Fruit fly (Drosophila melanogaster): ENCODE data around the gene CG15021.

Gene CG15021

DNA sequence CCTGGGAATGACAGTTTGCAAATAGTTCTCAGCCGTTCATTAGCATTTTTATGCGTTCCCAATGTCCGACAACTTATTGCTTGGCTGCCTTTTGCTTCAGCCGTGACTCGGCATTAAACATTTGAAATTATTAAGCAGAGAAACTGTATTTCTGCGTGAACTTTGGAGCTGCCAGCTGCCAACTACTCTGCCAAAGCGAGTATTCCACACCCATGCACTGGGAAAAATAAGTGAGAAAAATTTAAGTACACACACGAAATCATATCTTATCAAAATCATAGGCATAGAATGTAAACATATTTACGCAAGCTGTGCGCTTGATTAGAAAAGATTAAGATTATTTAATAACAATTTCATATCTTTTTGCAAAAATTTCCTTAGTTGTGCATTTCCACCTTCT is 23.5 kb upstream of the CG15021 start (continued):
- TF ChIP-seq Dll (GFP tag; IDR thresholded peaks at IDR 0.05; ENCODE audit: partially characterized antibody) = no peak
- TF ChIP-seq Ravus (GFP tag; IDR thresholded peaks at IDR 0.05) = peak; percentile 20
- peak; percentile 26 for TF ChIP-seq Chrac-16 (GFP tag; optimal IDR thresholded peaks at IDR 0.05)
- TF ChIP-seq rib (GFP tag; IDR thresholded peaks at IDR 0.05) = 0 out of 2 replicates have a peak, but pooled peaks have one; percentile 11
- TF ChIP-seq CG7372 (GFP tag; IDR thresholded peaks at IDR 0.05) = peak; percentile 59; the same call in 1 of the 2 replicates
- TF ChIP-seq CG2889 (GFP tag; IDR thresholded peaks at IDR 0.05) = 0 out of 3 replicates have a peak, but pooled peaks have one; percentile 37
- no peak for TF ChIP-seq abd-A (tag; optimal IDR thresholded peaks at IDR 0.05)
- no peak for TF ChIP-seq Atf3 (GFP tag; optimal IDR thresholded peaks at IDR 0.05)
- TF ChIP-seq CG1603 (tag; optimal IDR thresholded peaks at IDR 0.05) = peak; percentile 38
- no peak for TF ChIP-seq CG6765 (GFP tag; optimal IDR thresholded peaks at IDR 0.05)
- TF ChIP-seq CG13775 (GFP tag; optimal IDR thresholded peaks at IDR 0.05) = peak; percentile 34
- peak; percentile 49; the same call in 1 of the 2 replicates for TF ChIP-seq CG31224 (GFP tag; IDR thresholded peaks at IDR 0.05)
- TF ChIP-seq CG9215 (GFP tag; IDR thresholded peaks at IDR 0.05) = peak; percentile 39; the same call in 1 of the 2 replicates
- no peak for TF ChIP-seq onecut (GFP tag; IDR thresholded peaks at IDR 0.05)
- 0 out of 2 replicates have a peak, but pooled peaks have one; percentile 6 for TF ChIP-seq Gsc (GFP tag; IDR thresholded peaks at IDR 0.05)
- TF ChIP-seq CG6654 (GFP tag; optimal IDR thresholded peaks at IDR 0.05) = no peak
- TF ChIP-seq tio (GFP tag; optimal IDR thresholded peaks at IDR 0.05) = peak; percentile 43
- no peak for TF ChIP-seq bbx (GFP tag; IDR thresholded peaks at IDR 0.05; ENCODE audit: partially characterized antibody)
- no peak for TF ChIP-seq da (GFP tag; optimal IDR thresholded peaks at IDR 0.05)
- no peak for TF ChIP-seq CG13424 (tag; optimal IDR thresholded peaks at IDR 0.05)
- peak; percentile 60 for TF ChIP-seq gem (tag; optimal IDR thresholded peaks at IDR 0.05)
- peak; percentile 9 for TF ChIP-seq CG8924 (tag; optimal IDR thresholded peaks at IDR 0.05)
- no peak for TF ChIP-seq CkIIα-i1 (GFP tag; IDR thresholded peaks at IDR 0.05)
- no peak for TF ChIP-seq CG12299 (tag; optimal IDR thresholded peaks at IDR 0.05)
- peak; percentile 70 for TF ChIP-seq NFAT (GFP tag; IDR thresholded peaks at IDR 0.05)
- TF ChIP-seq ro (GFP tag; IDR thresholded peaks at IDR 0.05) = no peak
- no peak for TF ChIP-seq eyg (GFP tag; optimal IDR thresholded peaks at IDR 0.05)
- peak; percentile 14 for TF ChIP-seq phol (tag; optimal IDR thresholded peaks at IDR 0.05)
- TF ChIP-seq so (GFP tag; IDR thresholded peaks at IDR 0.05) = peak; percentile 51; the same call in 1 of the 3 replicates
- peak; percentile 27 for TF ChIP-seq CG9727 (GFP tag; optimal IDR thresholded peaks at IDR 0.05)
- peak; percentile 59 for TF ChIP-seq gro (GFP tag; optimal IDR thresholded peaks at IDR 0.05)
- peak; percentile 64; the same call in 2 of the 3 replicates for TF ChIP-seq Dbx (GFP tag; IDR thresholded peaks at IDR 0.05)
- no peak for TF ChIP-seq CG7556 (GFP tag; optimal IDR thresholded peaks at IDR 0.05)
- no peak for TF ChIP-seq chn (GFP tag; optimal IDR thresholded peaks at IDR 0.05)
- TF ChIP-seq CG18599 (GFP tag; optimal IDR thresholded peaks at IDR 0.05) = no peak
- no peak for TF ChIP-seq kay (GFP tag; optimal IDR thresholded peaks at IDR 0.05)
- TF ChIP-seq vvl (GFP tag; IDR thresholded peaks at IDR 0.05) = peak; percentile 63; the same call in 1 of the 2 replicates
- peak; percentile 31 for TF ChIP-seq fu2 (GFP tag; optimal IDR thresholded peaks at IDR 0.05)
- no peak for TF ChIP-seq Blimp-1 (GFP tag; optimal IDR thresholded peaks at IDR 0.05)
- no peak for TF ChIP-seq run (tag; optimal IDR thresholded peaks at IDR 0.05)
- TF ChIP-seq Fer1 (GFP tag; optimal IDR thresholded peaks at IDR 0.05) = no peak
- 0 out of 2 replicates have a peak, but pooled peaks have one; percentile 25 for TF ChIP-seq ssp (GFP tag; IDR thresholded peaks at IDR 0.05)
- peak; percentile 43 for TF ChIP-seq Meics (GFP tag; optimal IDR thresholded peaks at IDR 0.05)
- peak; percentile 54; the same call in 1 of the 2 replicates for TF ChIP-seq E2f1 (GFP tag; IDR thresholded peaks at IDR 0.05)
- TF ChIP-seq YL-1 (GFP tag; optimal IDR thresholded peaks at IDR 0.05) = no peak
- TF ChIP-seq Hr51 (GFP tag; optimal IDR thresholded peaks at IDR 0.05) = peak in 1 of 2 experiments; percentile 42
- TF ChIP-seq Optix (GFP tag; IDR thresholded peaks at IDR 0.05) = peak; percentile 61; the same call in 2 of the 3 replicates
- TF ChIP-seq amos (GFP tag; IDR thresholded peaks at IDR 0.05; ENCODE audit: partially characterized antibody) = no peak
- peak; percentile 65 for TF ChIP-seq ap (GFP tag; IDR thresholded peaks at IDR 0.05)
- 0 out of 2 replicates have a peak, but pooled peaks have one; percentile 16 for TF ChIP-seq danr (GFP tag; IDR thresholded peaks at IDR 0.05)
- TF ChIP-seq maf-S (GFP tag; optimal IDR thresholded peaks at IDR 0.05) = peak; percentile 3
